Worm (Caenorhabditis elegans): ENCODE measurements around the gene inos-1.

DNA sequence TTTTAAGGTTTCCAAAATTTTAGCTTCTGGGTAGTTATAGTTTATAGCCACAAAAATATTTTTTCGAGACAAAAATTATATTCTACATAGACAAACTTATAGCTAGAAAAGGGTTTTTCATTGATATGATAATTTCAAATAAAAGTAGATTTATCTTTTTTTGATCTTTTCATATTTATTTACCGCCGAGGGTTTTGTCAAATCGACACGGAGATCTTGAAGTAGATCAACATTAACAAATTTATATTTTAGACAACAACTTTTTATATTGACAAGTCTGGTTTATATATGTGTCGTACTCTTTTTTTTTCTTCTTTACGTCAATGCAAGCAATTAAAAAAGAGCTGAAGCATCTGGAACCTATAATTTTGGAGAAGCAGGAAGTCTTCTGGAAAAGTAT is 41.2 kb downstream of the inos-1 start:
- TF ChIP-seq skn-1 (tag; optimal IDR thresholded peaks at IDR 0.05) (no peak), ZK546.5 (tag; optimal IDR thresholded peaks at IDR 0.05) (no peak), nhr-237 (tag; optimal IDR thresholded peaks at IDR 0.05) (no peak), R02D3.7 (tag; optimal IDR thresholded peaks at IDR 0.05) (no peak), nhr-76 (tag; optimal IDR thresholded peaks at IDR 0.05) (no peak), nhr-28 (tag; optimal IDR thresholded peaks at IDR 0.05) (no peak), elt-3 (tag; optimal IDR thresholded peaks at IDR 0.05) (no peak), ceh-28 (tag; optimal IDR thresholded peaks at IDR 0.05) (no peak), elt-1 (tag; optimal IDR thresholded peaks at IDR 0.05) (no peak)

All from whole organism, L3 larva.